Fruit fly (Drosophila melanogaster): Measurements from ENCODE around the gene Ppcs.

- TF ChIP-seq CG8478 (optimal IDR thresholded peaks at IDR 0.05) (no peak), CTCF (optimal IDR thresholded peaks at IDR 0.05) (no peak)
These were observed 35.1 kb upstream of the Ppcs start for dm6 chr3R:19182848-19183247.
